Fruit fly (Drosophila melanogaster) whole organism, embryonic: ENCODE results near the gene crol.

ENCODE experiments used
- ATbp ChIP-seq: fragments of 200-800 bp; sonication (Bioruptor generic); optimal IDR thresholded peaks from 2 replicates; lab custom pipeline; 2017; ENCODE audit warnings: missing biosample characterization, mild to moderate bottlenecking, missing genetic modification characterization, missing genetic modification reagents
- Abd-B ChIP-seq: fragments of 200-800 bp; sonication (Bioruptor generic); optimal IDR thresholded peaks from 2 replicates; lab custom pipeline; 2018; ENCODE audit warnings: missing biosample characterization, mild to moderate bottlenecking, missing genetic modification characterization, moderate library complexity
- CG10267 ChIP-seq: fragments of 200-800 bp; sonication (Bioruptor generic); optimal IDR thresholded peaks from 2 replicates; lab custom pipeline; 2018; ENCODE audit warnings: missing biosample characterization, mild to moderate bottlenecking, missing genetic modification characterization, moderate library complexity
- CG12071 ChIP-seq: fragments of 200-800 bp; sonication (Bioruptor generic); optimal IDR thresholded peaks from 3 replicates; lab custom pipeline; 2018; ENCODE audit warnings: missing biosample characterization, mild to moderate bottlenecking, missing genetic modification characterization
- CG12744 ChIP-seq: fragments of 200-800 bp; sonication (Bioruptor generic); optimal IDR thresholded peaks from 2 replicates; lab custom pipeline; 2016; ENCODE audit warnings: missing biosample characterization, missing genetic modification characterization
- CG12769 ChIP-seq: fragments of 200-800 bp; sonication (Bioruptor generic); optimal IDR thresholded peaks from 2 replicates; lab custom pipeline; 2019; ENCODE audit warnings: missing biosample characterization, mild to moderate bottlenecking, missing genetic modification characterization, moderate library complexity
- CG13287 ChIP-seq: fragments of 200-800 bp; sonication (Bioruptor generic); IDR thresholded peaks from 2 replicates; pipeline ENCODE4 v1.3.6; 2022; ENCODE audit warnings: missing biosample characterization, missing genetic modification characterization; ENCODE audit not compliant: partially characterized antibody
- CG14441 ChIP-seq: fragments of 200-800 bp; sonication (Bioruptor generic); IDR thresholded peaks from 2 replicates; pipeline ENCODE4 v1.3.6; 2022; ENCODE audit warnings: missing biosample characterization, missing genetic modification characterization
- CG15601 ChIP-seq: fragments of 200-800 bp; sonication (Bioruptor generic); optimal IDR thresholded peaks from 3 replicates; lab custom pipeline; 2019; ENCODE audit warnings: missing biosample characterization, mild to moderate bottlenecking, missing genetic modification characterization, moderate library complexity
- CG1602 ChIP-seq: fragments of 200-800 bp; sonication (Bioruptor generic); optimal IDR thresholded peaks from 3 replicates; lab custom pipeline; 2016; ENCODE audit warnings: missing biosample characterization, missing genetic modification characterization
- CG18764 ChIP-seq: fragments of 200-800 bp; sonication (Bioruptor generic); optimal IDR thresholded peaks from 3 replicates; lab custom pipeline; 2016; ENCODE audit warnings: missing biosample characterization, missing genetic modification characterization
- CG2712 ChIP-seq: fragments of 200-800 bp; optimal IDR thresholded peaks from 3 replicates; lab custom pipeline; 2019; ENCODE audit warnings: missing biosample characterization, mild to moderate bottlenecking, missing genetic modification characterization, moderate library complexity
- CG30403 ChIP-seq: fragments of 200-800 bp; sonication (Bioruptor generic); optimal IDR thresholded peaks from 3 replicates; lab custom pipeline; 2016; ENCODE audit warnings: missing biosample characterization, missing genetic modification characterization
- CG31441 ChIP-seq: fragments of 200-800 bp; sonication (Bioruptor generic); IDR thresholded peaks from 2 replicates; pipeline ENCODE4 v1.3.6; 2022; ENCODE audit warnings: missing biosample characterization, missing genetic modification characterization
- CG3407 ChIP-seq: fragments of 200-800 bp; sonication (Bioruptor generic); optimal IDR thresholded peaks from 2 replicates; lab custom pipeline; 2018; ENCODE audit warnings: missing biosample characterization, mild to moderate bottlenecking, missing genetic modification characterization
- CG4328 ChIP-seq: fragments of 200-800 bp; sonication (Bioruptor generic); optimal IDR thresholded peaks from 3 replicates; lab custom pipeline; 2017; ENCODE audit warnings: missing biosample characterization, missing genetic modification reagents, missing genetic modification characterization
- CG4360 ChIP-seq: fragments of 200-800 bp; sonication (Bioruptor generic); IDR thresholded peaks from 2 replicates; pipeline ENCODE4 v1.3.6; 2022; ENCODE audit warnings: missing biosample characterization, missing genetic modification characterization
- CG43689 ChIP-seq: fragments of 200-800 bp; sonication (Bioruptor generic); IDR thresholded peaks from 2 replicates; pipeline ENCODE4 v1.3.6; 2022; ENCODE audit warnings: missing biosample characterization, missing genetic modification characterization
- CG4854 ChIP-seq: fragments of 200-800 bp; sonication (Bioruptor generic); optimal IDR thresholded peaks from 2 replicates; lab custom pipeline; 2016; ENCODE audit warnings: missing biosample characterization, missing genetic modification characterization, inconsistent platforms
- CG6854 ChIP-seq: fragments of 200-800 bp; sonication (Bioruptor generic); optimal IDR thresholded peaks from 3 replicates; lab custom pipeline; 2017; ENCODE audit warnings: missing biosample characterization, mild to moderate bottlenecking, missing genetic modification characterization
- CG7357 ChIP-seq: fragments of 200-800 bp; sonication (Bioruptor generic); IDR thresholded peaks from 3 replicates; pipeline ENCODE4 v1.3.6; 2022; ENCODE audit warnings: missing biosample characterization, missing genetic modification characterization
- CG7963 ChIP-seq: fragments of 200-800 bp; sonication (Bioruptor generic); IDR thresholded peaks from 3 replicates; pipeline ENCODE4 v1.3.6; 2022; ENCODE audit warnings: missing biosample characterization, missing genetic modification characterization; ENCODE audit not compliant: partially characterized antibody
- CG9609 ChIP-seq: fragments of 200-800 bp; sonication (Bioruptor generic); optimal IDR thresholded peaks from 3 replicates; lab custom pipeline; 2016; ENCODE audit warnings: missing biosample characterization, missing genetic modification characterization
- CG9727 ChIP-seq: fragments of 200-800 bp; sonication (Bioruptor generic); optimal IDR thresholded peaks from 3 replicates; lab custom pipeline; 2017; ENCODE audit warnings: missing biosample characterization, mild to moderate bottlenecking, missing genetic modification characterization
- CrebB ChIP-seq: fragments of 200-800 bp; sonication (Bioruptor generic); optimal IDR thresholded peaks from 3 replicates; lab custom pipeline; 2018; ENCODE audit warnings: missing biosample characterization, mild to moderate bottlenecking, missing genetic modification characterization
- Kr ChIP-seq: fragments of 200-800 bp; sonication (Bioruptor generic); optimal IDR thresholded peaks from 2 replicates; lab custom pipeline; 2017; ENCODE audit warnings: missing biosample characterization, mild to moderate bottlenecking, missing genetic modification characterization
- MTF-1 ChIP-seq: fragments of 200-800 bp; sonication (Bioruptor generic); optimal IDR thresholded peaks from 2 replicates; lab custom pipeline; 2018; ENCODE audit warnings: missing biosample characterization, mild to moderate bottlenecking, missing genetic modification characterization, borderline replicate concordance
- Mad ChIP-seq: fragments of 200-800 bp; sonication (Bioruptor generic); optimal IDR thresholded peaks from 2 replicates; lab custom pipeline; 2016; ENCODE audit warnings: missing biosample characterization, missing genetic modification characterization
- Meics ChIP-seq: fragments of 200-800 bp; sonication (Bioruptor generic); optimal IDR thresholded peaks from 2 replicates; lab custom pipeline; 2017; ENCODE audit warnings: missing biosample characterization, mild to moderate bottlenecking, missing genetic modification characterization
- Mrtf ChIP-seq: fragments of 200-800 bp; sonication (Bioruptor generic); IDR thresholded peaks from 3 replicates; pipeline ENCODE4 v1.3.6; 2022; ENCODE audit warnings: missing biosample characterization, missing genetic modification characterization
- Oaz ChIP-seq: fragments of 200-800 bp; sonication (Bioruptor generic); IDR thresholded peaks from 2 replicates; pipeline ENCODE4 v1.3.6; 2022; ENCODE audit warnings: missing biosample characterization, missing genetic modification characterization
- Usf ChIP-seq: fragments of 200-800 bp; sonication (Bioruptor generic); optimal IDR thresholded peaks from 2 replicates; lab custom pipeline; 2017; ENCODE audit warnings: missing genotype, missing biosample characterization, missing genetic modification characterization
- crp ChIP-seq, 2 experiments: fragments of 200-800 bp; sonication (Bioruptor generic); optimal IDR thresholded peaks; 2 replicates in 1 of 2; 3 replicates in 1 of 2; lab custom pipeline; 2017; ENCODE audit warnings: missing biosample characterization in 2 of 2, missing genetic modification characterization in 2 of 2, mild to moderate bottlenecking in 1 of 2, moderate library complexity in 1 of 2
- cwo ChIP-seq: fragments of 200-800 bp; sonication (Bioruptor generic); optimal IDR thresholded peaks from 3 replicates; lab custom pipeline; 2017; ENCODE audit warnings: missing biosample characterization, missing genetic modification characterization, mild to moderate bottlenecking, moderate library complexity, missing genetic modification reagents
- danr ChIP-seq: fragments of 200-800 bp; sonication (Bioruptor generic); IDR thresholded peaks from 2 replicates; pipeline ENCODE4 v1.3.6; 2022; ENCODE audit warnings: missing biosample characterization, missing genetic modification characterization
- dati ChIP-seq: fragments of 200-800 bp; sonication (Bioruptor generic); IDR thresholded peaks from 2 replicates; pipeline ENCODE4 v1.3.6; 2022; ENCODE audit warnings: missing biosample characterization, missing genetic modification characterization
- dmrt11E ChIP-seq: fragments of 200-800 bp; sonication (Bioruptor generic); optimal IDR thresholded peaks from 3 replicates; lab custom pipeline; 2018; ENCODE audit warnings: missing biosample characterization, mild to moderate bottlenecking, missing genetic modification characterization, moderate library complexity
- fd96Cb ChIP-seq: fragments of 200-800 bp; sonication (Bioruptor generic); optimal IDR thresholded peaks from 2 replicates; lab custom pipeline; 2018; ENCODE audit warnings: missing biosample characterization, mild to moderate bottlenecking, missing genetic modification characterization, moderate library complexity
- hb ChIP-seq: fragments of 200-800 bp; sonication (Bioruptor generic); IDR thresholded peaks from 3 replicates; pipeline ENCODE4 v1.3.6; 2022; ENCODE audit warnings: missing biosample characterization, missing genetic modification characterization; ENCODE audit not compliant: partially characterized antibody
- insv ChIP-seq, 2 experiments: fragments of 200-800 bp; sonication (Bioruptor generic); optimal IDR thresholded peaks; 3 replicates each; lab custom pipeline; 2016 to 2018; ENCODE audit warnings: missing biosample characterization in 2 of 2, missing genetic modification characterization in 2 of 2
- klu ChIP-seq: fragments of 200-800 bp; sonication (Bioruptor generic); IDR thresholded peaks from 2 replicates; pipeline ENCODE4 v1.3.6; 2022; ENCODE audit warnings: missing biosample characterization, missing genetic modification characterization
- lilli ChIP-seq: fragments of 200-800 bp; sonication (Bioruptor generic); optimal IDR thresholded peaks from 3 replicates; lab custom pipeline; 2016; ENCODE audit warnings: missing biosample characterization, missing genetic modification characterization
- nom ChIP-seq: fragments of 200-800 bp; sonication (Bioruptor generic); optimal IDR thresholded peaks from 2 replicates; lab custom pipeline; 2017; ENCODE audit warnings: missing biosample characterization, missing genetic modification characterization, mild to moderate bottlenecking, moderate library complexity, missing genetic modification reagents
- p53 ChIP-seq: fragments of 200-800 bp; sonication (Bioruptor generic); optimal IDR thresholded peaks from 2 replicates; lab custom pipeline; 2016; ENCODE audit warnings: missing biosample characterization, missing genetic modification characterization
- pfk ChIP-seq: fragments of 200-800 bp; sonication (Bioruptor generic); optimal IDR thresholded peaks from 2 replicates; lab custom pipeline; 2018; ENCODE audit warnings: missing biosample characterization, mild to moderate bottlenecking, missing genetic modification characterization, moderate library complexity
- pros ChIP-seq: fragments of 200-800 bp; sonication (Bioruptor generic); optimal IDR thresholded peaks from 3 replicates; lab custom pipeline; 2019; ENCODE audit warnings: missing biosample characterization, mild to moderate bottlenecking, missing genetic modification characterization, moderate library complexity
- salm ChIP-seq: fragments of 200-800 bp; sonication (Bioruptor generic); optimal IDR thresholded peaks from 2 replicates; lab custom pipeline; 2018; ENCODE audit warnings: missing biosample characterization, mild to moderate bottlenecking, missing genetic modification characterization
- sug ChIP-seq: fragments of 200-800 bp; optimal IDR thresholded peaks from 2 replicates; lab custom pipeline; 2019; ENCODE audit warnings: missing biosample characterization, mild to moderate bottlenecking, missing genetic modification characterization, moderate library complexity
- tx ChIP-seq: fragments of 200-800 bp; sonication (Bioruptor generic); optimal IDR thresholded peaks from 2 replicates; lab custom pipeline; 2016; ENCODE audit warnings: missing biosample characterization, missing genetic modification characterization
- yki ChIP-seq: fragments of >200 bp; optimal IDR thresholded peaks from 3 replicates; lab custom pipeline; 2018
- zf30C ChIP-seq: fragments of 200-800 bp; sonication (Bioruptor generic); optimal IDR thresholded peaks from 3 replicates; lab custom pipeline; 2018; ENCODE audit warnings: missing biosample characterization, mild to moderate bottlenecking, missing genetic modification characterization

crol gene

DNA sequence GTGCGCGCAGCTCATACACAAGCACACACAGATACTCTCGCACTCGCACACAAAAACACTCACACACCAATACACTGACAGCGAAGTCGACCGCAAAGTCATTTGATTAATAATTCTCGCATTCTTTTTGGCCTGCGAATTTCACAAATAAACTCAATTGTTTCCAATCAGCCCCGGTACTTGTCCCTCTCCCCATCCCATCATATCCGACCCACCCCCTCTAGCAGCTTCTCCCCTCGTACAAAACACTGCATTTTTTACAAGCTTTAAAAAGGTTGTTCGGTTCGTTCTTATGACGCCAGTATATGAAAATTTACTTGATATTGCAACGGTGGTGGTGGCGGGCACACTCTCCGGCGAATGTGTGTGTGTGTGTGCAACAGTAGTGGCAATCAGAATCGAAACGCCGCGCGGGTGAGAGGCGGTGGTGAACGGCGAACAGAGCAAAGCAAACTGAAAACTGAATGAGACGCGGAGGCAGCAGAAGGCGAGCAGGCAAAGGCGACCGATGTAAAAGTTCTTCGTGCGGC lies 1.5 kb downstream of the crol start (continued):
- TF ChIP-seq CG43689 (GFP tag; lab: Robert Waterston, UW) (no peak), CG2712 (tag; lab: Kevin White, UChicago) (no peak), CG4854 (no peak), Mrtf (GFP tag; lab: Robert Waterston, UW) (no peak), Mad (GFP tag; lab: Kevin White, UChicago) (peak; percentile 2), yki (lab: Kevin White, UChicago) (no peak), CG9609 (GFP tag; lab: Kevin White, UChicago) (no peak), CG12769 (tag; lab: Kevin White, UChicago) (peak; percentile 88), nom (GFP tag; lab: Kevin White, UChicago) (peak; percentile 61), Meics (GFP tag; lab: Kevin White, UChicago) (no peak), dmrt11E (no peak), CG15601 (tag; lab: Kevin White, UChicago) (no peak), crp (GFP tag; optimal IDR thresholded peaks at IDR 0.05; lab: Kevin White, UChicago) (no peak), insv (GFP tag; optimal IDR thresholded peaks at IDR 0.05; lab: Kevin White, UChicago) (peak in 1 of 2 experiments; percentile 42), fd96Cb (tag; lab: Kevin White, UChicago) (no peak), CG14441 (GFP tag; lab: Robert Waterston, UW) (no peak), CG4360 (GFP tag; lab: Robert Waterston, UW) (no peak), CG1602 (GFP tag; lab: Kevin White, UChicago) (no peak), danr (no peak), lilli (no peak), CrebB (tag; lab: Kevin White, UChicago) (peak; percentile 7), pfk (no peak), MTF-1 (GFP tag; lab: Kevin White, UChicago) (no peak), Kr (GFP tag; lab: Kevin White, UChicago) (no peak), CG3407 (GFP tag; lab: Kevin White, UChicago) (no peak), pros (GFP tag; lab: Kevin White, UChicago) (peak; percentile 93), CG10267 (tag; lab: Kevin White, UChicago) (no peak), CG7357 (no peak), tx (GFP tag; lab: Kevin White, UChicago) (no peak), hb (GFP tag; lab: Robert Waterston, UW) (no peak), cwo (GFP tag; lab: Kevin White, UChicago) (no peak), CG4328 (no peak), CG6854 (GFP tag; lab: Kevin White, UChicago) (no peak), salm (no peak), dati (GFP tag; lab: Robert Waterston, UW) (no peak), CG13287 (GFP tag; lab: Robert Waterston, UW) (0 out of 2 replicates have a peak, but pooled peaks have one; percentile 38), Abd-B (GFP tag; lab: Kevin White, UChicago) (no peak), Usf (GFP tag; lab: Kevin White, UChicago) (no peak), CG9727 (GFP tag; lab: Kevin White, UChicago) (no peak), zf30C (GFP tag; lab: Kevin White, UChicago) (peak; percentile 16), CG30403 (GFP tag; lab: Kevin White, UChicago) (no peak), CG18764 (no peak), CG12744 (GFP tag; lab: Kevin White, UChicago) (no peak), CG31441 (GFP tag; lab: Robert Waterston, UW) (no peak), Oaz (no peak), sug (peak; percentile 59), CG7963 (GFP tag; lab: Robert Waterston, UW) (no peak), klu (GFP tag; lab: Robert Waterston, UW) (no peak), ATbp (GFP tag; lab: Kevin White, UChicago) (no peak), p53 (GFP tag; lab: Kevin White, UChicago) (peak; percentile 4), CG12071 (GFP tag; lab: Kevin White, UChicago) (peak; percentile 52)
